Worm (Caenorhabditis elegans) whole organism, early embryonic: ENCODE data around the gene Y7A5A.1.

Experiments
- B0310.2 ChIP-seq: sonication (generic microtip); optimal IDR thresholded peaks from 2 replicates; lab custom pipeline; 2016; ENCODE audit warnings: mild to moderate bottlenecking, missing genetic modification characterization, missing compliant biosample characterization
- F13C5.2 ChIP-seq: sonication (generic microtip); optimal IDR thresholded peaks from 2 replicates; lab custom pipeline; 2017; ENCODE audit warnings: mild to moderate bottlenecking, missing genetic modification characterization, inconsistent platforms, missing compliant biosample characterization
- aly-1 ChIP-seq: sonication (generic microtip); optimal IDR thresholded peaks from 2 replicates; lab custom pipeline; 2016; ENCODE audit warnings: missing genetic modification characterization, missing compliant biosample characterization
- ama-1 ChIP-seq: fragments of 150-350 bp; optimal IDR thresholded peaks from 2 replicates; lab custom pipeline; 2014
- ceh-13 ChIP-seq: fragments of 200-800 bp; sonication (Bioruptor generic); optimal IDR thresholded peaks from 2 replicates; lab custom pipeline; 2018; ENCODE audit warnings: mild to moderate bottlenecking, missing genetic modification characterization, missing compliant biosample characterization
- ceh-36 ChIP-seq: sonication (generic microtip); optimal IDR thresholded peaks from 2 replicates; lab custom pipeline; 2016; ENCODE audit warnings: missing genetic modification characterization, inconsistent platforms, missing compliant biosample characterization
- ets-7 ChIP-seq: sonication (generic microtip); optimal IDR thresholded peaks from 2 replicates; lab custom pipeline; 2016; ENCODE audit warnings: missing genotype, missing genetic modification characterization, missing compliant biosample characterization
- flt-1 ChIP-seq: fragments of 200-800 bp; sonication (Bioruptor generic); IDR thresholded peaks from 2 replicates; pipeline ENCODE4 v1.3.6; 2022; ENCODE audit warnings: missing genetic modification characterization, missing compliant biosample characterization
- hmbx-1 ChIP-seq: sonication (generic microtip); optimal IDR thresholded peaks from 2 replicates; lab custom pipeline; 2016; ENCODE audit warnings: mild to moderate bottlenecking, missing genetic modification characterization, missing compliant biosample characterization
- hmg-4 ChIP-seq: fragments of 200-800 bp; sonication (Bioruptor generic); optimal IDR thresholded peaks from 2 replicates; lab custom pipeline; 2018; ENCODE audit warnings: mild to moderate bottlenecking, missing genetic modification characterization, missing compliant biosample characterization
- hnd-1 ChIP-seq: sonication (generic microtip); optimal IDR thresholded peaks from 2 replicates; lab custom pipeline; 2016; ENCODE audit warnings: missing genetic modification characterization, missing compliant biosample characterization
- pes-1 ChIP-seq: fragments of 200-800 bp; sonication (Bioruptor generic); IDR thresholded peaks from 2 replicates; pipeline ENCODE4 v1.3.6; 2022; ENCODE audit warnings: missing genetic modification reagents, missing genetic modification characterization, missing compliant biosample characterization
- scrt-1 ChIP-seq: fragments of 200-800 bp; sonication (Bioruptor generic); IDR thresholded peaks from 2 replicates; pipeline ENCODE4 v1.3.6; 2022; ENCODE audit warnings: missing genetic modification characterization, missing compliant biosample characterization
- sea-1 ChIP-seq: fragments of 200-800 bp; sonication (Bioruptor generic); conservative IDR thresholded peaks from 2 replicates; pipeline ENCODE4 v1.3.6; 2022; ENCODE audit warnings: missing genetic modification characterization, missing compliant biosample characterization
- tbx-11 ChIP-seq: fragments of 200-800 bp; sonication (Bioruptor generic); IDR thresholded peaks from 2 replicates; pipeline ENCODE4 v1.3.6; 2022; ENCODE audit warnings: missing genetic modification characterization, missing compliant biosample characterization
- tbx-37 ChIP-seq: fragments of 200-800 bp; sonication (Bioruptor generic); conservative IDR thresholded peaks from 2 replicates; pipeline ENCODE4 v1.3.6; 2022; ENCODE audit warnings: missing genetic modification reagents, missing genetic modification characterization, missing compliant biosample characterization
- tra-4 ChIP-seq: sonication (generic microtip); optimal IDR thresholded peaks from 2 replicates; lab custom pipeline; 2017; ENCODE audit warnings: missing genetic modification characterization, missing compliant biosample characterization

Y7A5A.1 gene

DNA sequence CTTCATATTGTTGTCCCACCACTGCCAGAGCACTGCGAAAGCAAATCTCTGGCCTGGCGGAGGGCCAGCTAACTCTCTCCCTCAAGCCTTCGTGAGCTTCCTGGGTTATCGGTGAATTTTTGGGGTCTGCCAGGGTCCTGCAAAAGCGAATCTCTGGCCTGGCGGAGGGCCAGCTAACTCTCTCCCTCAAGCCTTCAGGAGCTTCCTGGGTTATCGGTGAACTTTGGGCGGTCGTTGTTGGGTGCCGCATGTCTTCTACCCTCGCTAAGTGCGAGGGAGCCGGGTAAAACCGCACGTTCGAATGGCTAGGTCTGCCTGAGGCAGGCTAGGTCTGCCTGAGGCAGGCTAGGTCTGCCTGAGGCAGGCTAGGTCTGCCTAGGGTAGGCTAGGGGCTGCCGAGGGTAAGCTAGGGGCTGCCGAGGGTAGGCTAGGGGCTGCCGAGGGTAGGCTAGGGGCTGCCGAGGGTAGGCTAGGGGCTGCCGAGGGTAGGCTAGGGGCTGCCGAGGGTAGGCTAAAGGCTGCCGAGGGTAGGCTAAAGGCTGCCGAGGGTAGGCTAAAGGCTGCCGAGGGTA is 32.8 kb downstream of the Y7A5A.1 start:
- 0 out of 2 replicates have a peak, but pooled peaks have one; percentile 25 for TF ChIP-seq sea-1 (GFP tag; lab: Robert Waterston, UW)

ce11 chrX:15736419-15736818 is 34.9 kb downstream of the Y7A5A.1 start:
- TF ChIP-seq tbx-37 (GFP tag; lab: Robert Waterston, UW) (no peak), F13C5.2 (peak; percentile 66), hnd-1 (no peak), tbx-11 (no peak), hmbx-1 (no peak)

- TF ChIP-seq B0310.2 (tag; lab: Kevin White, UChicago) (no peak), hmbx-1 (no peak), ama-1 (no peak), tbx-11 (no peak), scrt-1 (GFP tag; lab: Robert Waterston, UW) (no peak), flt-1 (GFP tag; lab: Robert Waterston, UW) (no peak), ceh-13 (GFP tag; lab: Kevin White, UChicago) (no peak), tra-4 (tag; lab: Kevin White, UChicago) (no peak), pes-1 (GFP tag; lab: Robert Waterston, UW) (no peak), F13C5.2 (no peak), ceh-36 (tag; lab: Kevin White, UChicago) (no peak), aly-1 (tag; lab: Kevin White, UChicago) (no peak)
Observed at ce11 chrX:15731668-15732067, 39.6 kb downstream of the Y7A5A.1 start, which contains the start of gene lin-15A. TSS of gene lin-15A (plus strand) at chrX:15731968.

ce11 chrX:15730342-15730741 is 41.0 kb downstream of the Y7A5A.1 start:
- no peak for TF ChIP-seq hmg-4 (GFP tag; lab: Kevin White, UChicago)
- TF ChIP-seq ama-1 = no peak
- TF ChIP-seq tra-4 (tag; lab: Kevin White, UChicago) = no peak
- no peak for TF ChIP-seq ceh-36 (tag; lab: Kevin White, UChicago)
- no peak for TF ChIP-seq B0310.2 (tag; lab: Kevin White, UChicago)
- TF ChIP-seq aly-1 (tag; lab: Kevin White, UChicago) = no peak
- no peak for TF ChIP-seq scrt-1 (GFP tag; lab: Robert Waterston, UW)
- no peak for TF ChIP-seq ets-7 (tag; lab: Kevin White, UChicago)
- TF ChIP-seq tbx-37 (GFP tag; lab: Robert Waterston, UW) = no peak

DNA sequence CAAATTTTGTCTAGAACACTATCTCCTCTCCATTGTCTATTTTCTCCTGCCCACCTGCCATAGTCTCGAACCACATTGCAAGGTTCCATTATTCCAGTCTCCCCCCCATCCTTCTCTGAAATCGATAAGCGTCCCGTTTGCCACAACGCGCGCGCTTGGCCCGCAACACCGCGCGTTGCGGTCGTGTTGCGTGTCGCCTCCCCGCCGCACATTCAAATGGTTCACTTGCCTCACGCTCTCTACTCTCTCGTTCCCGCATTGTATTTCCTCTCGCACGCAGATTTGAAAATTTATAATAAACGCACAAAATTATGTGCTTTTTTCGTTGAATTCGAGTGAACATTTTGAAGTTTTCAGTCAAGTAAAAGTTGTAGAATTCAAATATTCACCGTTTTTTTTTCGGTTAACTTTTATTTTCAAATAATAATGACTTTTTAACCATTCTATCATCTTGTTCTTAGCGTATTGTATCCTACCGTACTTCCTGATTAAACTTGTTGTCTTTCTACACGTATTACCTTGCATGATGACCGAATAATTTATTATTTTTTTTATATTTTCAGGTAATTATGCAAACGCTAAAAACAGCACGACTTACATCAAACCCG is 45.6 kb downstream of the Y7A5A.1 start, which contains the start of gene lin-15B:
TSS of gene lin-15B (plus strand) at position 558 of the 608 bp plus-strand sequence.
- TF ChIP-seq hmg-4 (GFP tag; lab: Kevin White, UChicago) (peak; percentile 56), scrt-1 (GFP tag; lab: Robert Waterston, UW) (no peak)

ce11 chrX:15724994-15725393 is 46.3 kb downstream of the Y7A5A.1 start:
- TF ChIP-seq ets-7 (tag; lab: Kevin White, UChicago) (no peak), hnd-1 (no peak), tra-4 (tag; lab: Kevin White, UChicago) (no peak), pes-1 (GFP tag; lab: Robert Waterston, UW) (no peak), tbx-37 (GFP tag; lab: Robert Waterston, UW) (no peak), scrt-1 (GFP tag; lab: Robert Waterston, UW) (no peak), ceh-36 (tag; lab: Kevin White, UChicago) (no peak), hmbx-1 (no peak), sea-1 (GFP tag; lab: Robert Waterston, UW) (no peak), tbx-11 (no peak), aly-1 (tag; lab: Kevin White, UChicago) (no peak), flt-1 (GFP tag; lab: Robert Waterston, UW) (no peak), F13C5.2 (no peak), ama-1 (no peak), hmg-4 (GFP tag; lab: Kevin White, UChicago) (no peak), ceh-13 (GFP tag; lab: Kevin White, UChicago) (no peak), B0310.2 (tag; lab: Kevin White, UChicago) (no peak)

- TF ChIP-seq scrt-1 (GFP tag; lab: Robert Waterston, UW) (no peak), tbx-11 (no peak), hmbx-1 (no peak), aly-1 (tag; lab: Kevin White, UChicago) (no peak), ceh-13 (GFP tag; lab: Kevin White, UChicago) (no peak), tbx-37 (GFP tag; lab: Robert Waterston, UW) (no peak), pes-1 (GFP tag; lab: Robert Waterston, UW) (no peak), flt-1 (GFP tag; lab: Robert Waterston, UW) (no peak), F13C5.2 (no peak), hnd-1 (no peak), ceh-36 (tag; lab: Kevin White, UChicago) (no peak), B0310.2 (tag; lab: Kevin White, UChicago) (no peak), ama-1 (no peak), sea-1 (GFP tag; lab: Robert Waterston, UW) (no peak), tra-4 (tag; lab: Kevin White, UChicago) (no peak), ets-7 (tag; lab: Kevin White, UChicago) (no peak), hmg-4 (GFP tag; lab: Kevin White, UChicago) (no peak)
Observed at ce11 chrX:15721346-15721745, 49.9 kb downstream of the Y7A5A.1 start, which contains the start of gene ZK662.5. TSS of gene ZK662.5 (plus strand) at chrX:15721646.

- TF ChIP-seq tbx-11 = no peak
- TF ChIP-seq ama-1 = no peak
- no peak for TF ChIP-seq hnd-1
- no peak for TF ChIP-seq ets-7 (tag; lab: Kevin White, UChicago)
- no peak for TF ChIP-seq scrt-1 (GFP tag; lab: Robert Waterston, UW)
- TF ChIP-seq pes-1 (GFP tag; lab: Robert Waterston, UW) = no peak
- TF ChIP-seq ceh-36 (tag; lab: Kevin White, UChicago) = no peak
- no peak for TF ChIP-seq tbx-37 (GFP tag; lab: Robert Waterston, UW)
- TF ChIP-seq hmbx-1 = no peak
- TF ChIP-seq sea-1 (GFP tag; lab: Robert Waterston, UW) = no peak
- no peak for TF ChIP-seq hmg-4 (GFP tag; lab: Kevin White, UChicago)
- no peak for TF ChIP-seq ceh-13 (GFP tag; lab: Kevin White, UChicago)
- TF ChIP-seq aly-1 (tag; lab: Kevin White, UChicago) = no peak
- TF ChIP-seq flt-1 (GFP tag; lab: Robert Waterston, UW) = no peak
- no peak for TF ChIP-seq B0310.2 (tag; lab: Kevin White, UChicago)
- TF ChIP-seq tra-4 (tag; lab: Kevin White, UChicago) = no peak
- TF ChIP-seq F13C5.2 = no peak
Observed at ce11 chrX:15718325-15718724, 53.0 kb downstream of the Y7A5A.1 start, which contains the start of gene ZK662.6. TSS of gene ZK662.6 (plus strand) at chrX:15718625.
